In the genomic region with DNA sequence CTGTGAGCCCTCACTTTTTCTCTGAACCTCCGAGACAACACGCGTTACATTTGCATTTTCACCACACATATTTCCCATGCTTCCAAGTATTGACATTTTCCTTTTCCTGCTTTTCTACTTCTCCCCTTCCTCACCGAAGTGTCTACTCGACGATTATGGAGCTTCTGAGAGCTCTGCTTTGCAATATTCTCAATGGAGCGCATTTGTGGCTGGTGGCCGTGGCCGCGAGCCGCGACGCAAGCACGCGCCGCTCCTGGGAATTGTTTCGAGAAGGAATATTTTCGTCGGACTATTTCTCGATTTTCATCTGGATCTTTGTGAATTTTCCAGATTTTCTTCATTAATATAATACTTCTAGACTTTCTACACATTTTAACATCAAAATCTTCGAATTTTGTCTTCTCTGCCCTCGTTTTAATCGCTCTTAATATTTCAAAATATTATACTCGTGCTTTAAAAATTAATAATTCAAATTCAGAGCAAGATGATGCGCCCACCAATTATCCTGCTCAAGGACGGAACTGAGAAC, we compare ENCODE assay signal across 4 worm cellular contexts.
TF ChIP-seq lines count a peak whose summit lies in the region.

Gene T10B5.4 (minus strand): TSS at position 40 of the 529 bp plus-strand sequence.
Gene cct-7 (plus strand): TSS at position 479 of the 529 bp plus-strand sequence.

TF ChIP-seq in whole organism, L2 larva, 48 proteins besides CTCF, POLR2A, EP300 and RAD21 (continues in another document):
- TF ChIP-seq mbf-1 (tag; optimal IDR thresholded peaks at IDR 0.05; lab: Kevin White, UChicago) (no peak), nhr-12 (tag; optimal IDR thresholded peaks at IDR 0.05; lab: Kevin White, UChicago) (no peak), nhr-11 (tag; optimal IDR thresholded peaks at IDR 0.05; lab: Kevin White, UChicago) (no peak), ztf-1 (GFP tag; conservative IDR thresholded peaks at IDR 0.05; lab: Robert Waterston, UW) (no peak), egl-27 (tag; optimal IDR thresholded peaks at IDR 0.05; lab: Kevin White, UChicago) (peak; percentile 75), mab-5 (tag; optimal IDR thresholded peaks at IDR 0.05; lab: Kevin White, UChicago) (peak; percentile 66), nhr-6 (tag; optimal IDR thresholded peaks at IDR 0.05; lab: Kevin White, UChicago) (peak; percentile 51), nhr-129 (tag; optimal IDR thresholded peaks at IDR 0.05; lab: Kevin White, UChicago) (peak; percentile 93), fos-1 (tag; optimal IDR thresholded peaks at IDR 0.05; lab: Kevin White, UChicago) (peak; percentile 84), lin-39 (tag; optimal IDR thresholded peaks at IDR 0.05; lab: Kevin White, UChicago) (no peak), crh-2 (tag; optimal IDR thresholded peaks at IDR 0.05; lab: Kevin White, UChicago) (peak; percentile 93), dmd-4 (tag; optimal IDR thresholded peaks at IDR 0.05; lab: Kevin White, UChicago) (no peak), R02D3.7 (tag; optimal IDR thresholded peaks at IDR 0.05; lab: Kevin White, UChicago) (no peak), ceh-16 (tag; optimal IDR thresholded peaks at IDR 0.05; lab: Kevin White, UChicago) (no peak), ztf-4 (tag; optimal IDR thresholded peaks at IDR 0.05; lab: Kevin White, UChicago) (peak; percentile 40), sma-9 (GFP tag; optimal IDR thresholded peaks at IDR 0.05; lab: Kevin White, UChicago) (peak; percentile 70), sma-9 (tag; optimal IDR thresholded peaks at IDR 0.05; lab: Kevin White, UChicago) (no peak), skn-1 (tag; optimal IDR thresholded peaks at IDR 0.05; lab: Kevin White, UChicago) (peak; percentile 10), nhr-25 (tag; optimal IDR thresholded peaks at IDR 0.05; lab: Kevin White, UChicago) (peak; percentile 26), ama-1 (optimal IDR thresholded peaks at IDR 0.05; lab: Kevin White, UChicago) (no peak), lsy-2 (tag; optimal IDR thresholded peaks at IDR 0.05; lab: Kevin White, UChicago) (peak; percentile 54 to 91), F13H6.1 (tag; optimal IDR thresholded peaks at IDR 0.05; lab: Kevin White, UChicago) (peak; percentile 87)

TF ChIP-seq in whole organism, L4 larva, 104 proteins besides CTCF, POLR2A, EP300 and RAD21 (continues in another document):
- TF ChIP-seq attf-4 (tag; optimal IDR thresholded peaks at IDR 0.05; lab: Kevin White, UChicago) (no peak), dmd-8 (GFP tag; IDR thresholded peaks at IDR 0.05; lab: Robert Waterston, UW) (no peak), Y75B8A.6 (GFP tag; IDR thresholded peaks at IDR 0.05; lab: Robert Waterston, UW) (no peak), mdl-1 (tag; optimal IDR thresholded peaks at IDR 0.05; lab: Kevin White, UChicago) (peak in 1 of 2 experiments; percentile 79), set-16 (GFP tag; IDR thresholded peaks at IDR 0.05; lab: Robert Waterston, UW) (peak; percentile 66), daf-16 (GFP tag; optimal IDR thresholded peaks at IDR 0.05; lab: Kevin White, UChicago) (no peak), daf-16 (tag; optimal IDR thresholded peaks at IDR 0.05; lab: Kevin White, UChicago) (peak; percentile 46), dpl-1 (GFP tag; optimal IDR thresholded peaks at IDR 0.05; lab: Kevin White, UChicago) (peak; percentile 82), spr-1 (tag; optimal IDR thresholded peaks at IDR 0.05; lab: Kevin White, UChicago) (peak; percentile 42), ztf-7 (tag; optimal IDR thresholded peaks at IDR 0.05; lab: Kevin White, UChicago) (no peak), hmg-1.1 (GFP tag; IDR thresholded peaks at IDR 0.05; lab: Robert Waterston, UW) (peak; percentile 89), dve-1 (tag; optimal IDR thresholded peaks at IDR 0.05; lab: Kevin White, UChicago; ENCODE audit: insufficient read depth) (peak; percentile 90), ZK337.2 (GFP tag; IDR thresholded peaks at IDR 0.05; lab: Robert Waterston, UW) (peak; percentile 63; the same call in 1 of the 2 replicates), mes-2 (tag; optimal IDR thresholded peaks at IDR 0.05; lab: Kevin White, UChicago; ENCODE audit: poor library complexity, severe bottlenecking) (peak; percentile 96), daf-19 (GFP tag; conservative IDR thresholded peaks at IDR 0.05; lab: Robert Waterston, UW) (no peak), F37D6.2 (tag; optimal IDR thresholded peaks at IDR 0.05; lab: Kevin White, UChicago) (peak; percentile 89), lin-39 (tag; optimal IDR thresholded peaks at IDR 0.05; lab: Kevin White, UChicago) (no peak), pqm-1 (tag; optimal IDR thresholded peaks at IDR 0.05; lab: Kevin White, UChicago) (peak; percentile 36), zip-2 (tag; optimal IDR thresholded peaks at IDR 0.05; lab: Kevin White, UChicago) (no peak), T26A8.4 (GFP tag; IDR thresholded peaks at IDR 0.05; lab: Robert Waterston, UW) (no peak), vab-7 (GFP tag; IDR thresholded peaks at IDR 0.05; lab: Robert Waterston, UW) (peak; percentile 89)

TF ChIP-seq in whole organism, late embryonic, 69 proteins besides CTCF, POLR2A, EP300 and RAD21 (continues in another document):
- TF ChIP-seq F13H6.1 (tag; optimal IDR thresholded peaks at IDR 0.05; lab: Kevin White, UChicago): peak; percentile 48
- TF ChIP-seq ceh-2 (tag; optimal IDR thresholded peaks at IDR 0.05; lab: Kevin White, UChicago): peak; percentile 88
- TF ChIP-seq ceh-31 (tag; optimal IDR thresholded peaks at IDR 0.05; lab: Kevin White, UChicago): peak; percentile 98
- TF ChIP-seq K02D7.2 (tag; optimal IDR thresholded peaks at IDR 0.05; lab: Kevin White, UChicago): no peak
- TF ChIP-seq ceh-24 (tag; optimal IDR thresholded peaks at IDR 0.05; lab: Kevin White, UChicago): no peak
- TF ChIP-seq ceh-34 (tag; optimal IDR thresholded peaks at IDR 0.05; lab: Kevin White, UChicago): peak; percentile 85
- TF ChIP-seq gmeb-2 (tag; optimal IDR thresholded peaks at IDR 0.05; lab: Kevin White, UChicago): no peak
- TF ChIP-seq ceh-22 (tag; optimal IDR thresholded peaks at IDR 0.05; lab: Kevin White, UChicago): peak; percentile 17
- TF ChIP-seq T23F11.4 (GFP tag; optimal IDR thresholded peaks at IDR 0.05; lab: Kevin White, UChicago): no peak
- TF ChIP-seq ztf-16 (tag; optimal IDR thresholded peaks at IDR 0.05; lab: Kevin White, UChicago): no peak
- TF ChIP-seq npax-4 (tag; optimal IDR thresholded peaks at IDR 0.05; lab: Kevin White, UChicago): no peak
- TF ChIP-seq elt-2 (tag; optimal IDR thresholded peaks at IDR 0.05; lab: Kevin White, UChicago): no peak
- peak; percentile 80 for TF ChIP-seq lim-6 (tag; optimal IDR thresholded peaks at IDR 0.05; lab: Kevin White, UChicago)
- no peak for TF ChIP-seq nhr-11 (tag; optimal IDR thresholded peaks at IDR 0.05; lab: Kevin White, UChicago)
- no peak for TF ChIP-seq ama-1 (optimal IDR thresholded peaks at IDR 0.05; lab: Kevin White, UChicago)
- TF ChIP-seq che-1 (tag; optimal IDR thresholded peaks at IDR 0.05; lab: Kevin White, UChicago): no peak
- peak; percentile 53 for TF ChIP-seq unc-55 (GFP tag; optimal IDR thresholded peaks at IDR 0.05; lab: Kevin White, UChicago)
- TF ChIP-seq dmd-4 (tag; optimal IDR thresholded peaks at IDR 0.05; lab: Kevin White, UChicago; ENCODE audit: borderline replicate concordance): no peak
- TF ChIP-seq pat-9 (tag; optimal IDR thresholded peaks at IDR 0.05; lab: Kevin White, UChicago): peak; percentile 26
- no peak for TF ChIP-seq unc-3 (GFP tag; conservative IDR thresholded peaks at IDR 0.05; lab: Robert Waterston, UW)
- TF ChIP-seq unc-3 (tag; optimal IDR thresholded peaks at IDR 0.05; lab: Kevin White, UChicago): peak; percentile 54
- TF ChIP-seq unc-42 (tag; optimal IDR thresholded peaks at IDR 0.05; lab: Kevin White, UChicago): peak; percentile 88
- no peak for TF ChIP-seq nhr-232 (tag; optimal IDR thresholded peaks at IDR 0.05; lab: Kevin White, UChicago)
- TF ChIP-seq ceh-6 (GFP tag; optimal IDR thresholded peaks at IDR 0.05; lab: Kevin White, UChicago): peak; percentile 24

TF ChIP-seq in whole organism, mixed stage, embryonic, 35 proteins besides CTCF, POLR2A, EP300 and RAD21 (continues in another document):
- TF ChIP-seq unc-120 (tag; optimal IDR thresholded peaks at IDR 0.05; lab: Kevin White, UChicago; ENCODE audit: poor library complexity, severe bottlenecking) (peak; percentile 77), flh-1 (GFP tag; optimal IDR thresholded peaks at IDR 0.05; lab: Kevin White, UChicago) (no peak), nhr-76 (tag; optimal IDR thresholded peaks at IDR 0.05; lab: Kevin White, UChicago) (no peak), cnd-1 (tag; optimal IDR thresholded peaks at IDR 0.05; lab: Kevin White, UChicago) (peak; percentile 77), mep-1 (tag; optimal IDR thresholded peaks at IDR 0.05; lab: Kevin White, UChicago) (peak; percentile 97), blmp-1 (tag; optimal IDR thresholded peaks at IDR 0.05; lab: Kevin White, UChicago) (no peak), lsy-2 (tag; optimal IDR thresholded peaks at IDR 0.05; lab: Kevin White, UChicago) (peak; percentile 75), snpc-4 (tag; optimal IDR thresholded peaks at IDR 0.05; lab: Kevin White, UChicago) (no peak), ztf-11 (tag; optimal IDR thresholded peaks at IDR 0.05; lab: Kevin White, UChicago) (no peak), nhr-12 (tag; optimal IDR thresholded peaks at IDR 0.05; lab: Kevin White, UChicago) (no peak), mab-5 (tag; optimal IDR thresholded peaks at IDR 0.05; lab: Kevin White, UChicago) (no peak), unc-62 (GFP tag; optimal IDR thresholded peaks at IDR 0.05; lab: Kevin White, UChicago) (peak; percentile 65), ceh-39 (tag; optimal IDR thresholded peaks at IDR 0.05; lab: Kevin White, UChicago) (peak; percentile 50), sptf-1 (tag; optimal IDR thresholded peaks at IDR 0.05; lab: Kevin White, UChicago) (peak; percentile 73), drap-1 (GFP tag; optimal IDR thresholded peaks at IDR 0.05; lab: Kevin White, UChicago) (peak; percentile 65), ces-1 (GFP tag; optimal IDR thresholded peaks at IDR 0.05; lab: Kevin White, UChicago) (peak; percentile 90), ceh-83 (GFP tag; optimal IDR thresholded peaks at IDR 0.05; lab: Kevin White, UChicago) (no peak), M03D4.4 (tag; optimal IDR thresholded peaks at IDR 0.05; lab: Kevin White, UChicago) (peak; percentile 57), nhr-28 (tag; optimal IDR thresholded peaks at IDR 0.05; lab: Kevin White, UChicago) (no peak), mls-2 (tag; optimal IDR thresholded peaks at IDR 0.05; lab: Kevin White, UChicago) (peak; percentile 72), tbx-8 (GFP tag; optimal IDR thresholded peaks at IDR 0.05; lab: Kevin White, UChicago) (no peak), ceh-43 (GFP tag; optimal IDR thresholded peaks at IDR 0.05; lab: Kevin White, UChicago) (no peak), bed-3 (GFP tag; optimal IDR thresholded peaks at IDR 0.05; lab: Kevin White, UChicago) (no peak), hlh-1 (tag; optimal IDR thresholded peaks at IDR 0.05; lab: Kevin White, UChicago) (no peak), nhr-2 (tag; optimal IDR thresholded peaks at IDR 0.05; lab: Kevin White, UChicago) (no peak), lin-13 (tag; optimal IDR thresholded peaks at IDR 0.05; lab: Kevin White, UChicago) (peak; percentile 83), ham-2 (GFP tag; optimal IDR thresholded peaks at IDR 0.05; lab: Kevin White, UChicago) (peak; percentile 34), lin-32 (GFP tag; optimal IDR thresholded peaks at IDR 0.05; lab: Kevin White, UChicago) (peak; percentile 25)
